Fruit fly (Drosophila melanogaster) whole organism, adult: ENCODE results near the gene Or33c.

ENCODE experiments used
- CG11617 ChIP-seq: fragments of 200-800 bp; sonication (Bioruptor generic); optimal IDR thresholded peaks from 2 replicates; lab custom pipeline; 2017; ENCODE audit warnings: mild to moderate bottlenecking, missing biosample characterization, missing genetic modification reagents, missing genetic modification characterization
- CG12768 ChIP-seq: fragments of 200-800 bp; sonication (Bioruptor generic); optimal IDR thresholded peaks from 2 replicates; lab custom pipeline; 2017; ENCODE audit warnings: missing biosample characterization, missing genetic modification characterization, mild to moderate bottlenecking, moderate library complexity, missing genetic modification reagents
- CG14711 ChIP-seq: fragments of 200-800 bp; sonication (Bioruptor generic); optimal IDR thresholded peaks from 2 replicates; lab custom pipeline; 2018; ENCODE audit warnings: missing biosample characterization, mild to moderate bottlenecking, missing genetic modification characterization, moderate library complexity
- CG1620 ChIP-seq: fragments of 200-800 bp; sonication (Bioruptor generic); optimal IDR thresholded peaks from 2 replicates; lab custom pipeline; 2016; ENCODE audit warnings: missing biosample characterization, missing genetic modification characterization
- CG33017 ChIP-seq: fragments of 200-800 bp; sonication (Bioruptor generic); optimal IDR thresholded peaks from 2 replicates; lab custom pipeline; 2018; ENCODE audit warnings: missing biosample characterization, mild to moderate bottlenecking, missing genetic modification characterization, moderate library complexity
- CG5204 ChIP-seq: fragments of 200-800 bp; sonication (Bioruptor generic); optimal IDR thresholded peaks from 2 replicates; lab custom pipeline; 2016; ENCODE audit warnings: missing biosample characterization, missing genetic modification characterization
- CG7045 ChIP-seq: fragments of 200-800 bp; sonication (Bioruptor generic); optimal IDR thresholded peaks from 2 replicates; lab custom pipeline; 2017; ENCODE audit warnings: missing biosample characterization, mild to moderate bottlenecking, missing genetic modification characterization
- CG7101 ChIP-seq: fragments of 200-800 bp; sonication (Bioruptor generic); optimal IDR thresholded peaks from 2 replicates; lab custom pipeline; 2018; ENCODE audit warnings: missing biosample characterization, mild to moderate bottlenecking, missing genetic modification characterization, moderate library complexity
- Clk ChIP-seq: fragments of 200-800 bp; sonication (Bioruptor generic); optimal IDR thresholded peaks from 2 replicates; lab custom pipeline; 2017; ENCODE audit warnings: missing biosample characterization, missing genetic modification characterization
- Crg-1 ChIP-seq: fragments of 200-800 bp; sonication (Bioruptor generic); optimal IDR thresholded peaks from 2 replicates; lab custom pipeline; 2016; ENCODE audit warnings: missing biosample characterization, missing genetic modification characterization
- Hr96 ChIP-seq: fragments of 200-800 bp; sonication (Bioruptor generic); optimal IDR thresholded peaks from 2 replicates; lab custom pipeline; 2016; ENCODE audit warnings: missing biosample characterization, missing genetic modification characterization
- Mnt ChIP-seq: fragments of 200-800 bp; sonication (Bioruptor generic); optimal IDR thresholded peaks from 2 replicates; lab custom pipeline; 2016; ENCODE audit warnings: missing biosample characterization, mild to moderate bottlenecking, missing genetic modification characterization
- bab1 ChIP-seq: fragments of 200-800 bp; sonication (Bioruptor generic); optimal IDR thresholded peaks from 3 replicates; lab custom pipeline; 2019; ENCODE audit warnings: missing biosample characterization, mild to moderate bottlenecking, missing genetic modification characterization, moderate library complexity
- cic ChIP-seq: fragments of 200-800 bp; sonication (Bioruptor generic); optimal IDR thresholded peaks from 2 replicates; lab custom pipeline; 2017; ENCODE audit warnings: missing biosample characterization, mild to moderate bottlenecking, missing genetic modification characterization, moderate library complexity
- cnc ChIP-seq, 2 experiments: fragments of >200 bp; optimal IDR thresholded peaks; 2 replicates each; lab custom pipeline; 2017
- kay ChIP-seq: fragments of 200-800 bp; sonication (Bioruptor generic); peaks from one replicate; lab custom pipeline; 2016; ENCODE audit warnings: missing biosample characterization, missing genetic modification characterization, borderline replicate concordance
- ovo ChIP-seq: fragments of 200-800 bp; sonication (Bioruptor generic); optimal IDR thresholded peaks from 2 replicates; lab custom pipeline; 2016; ENCODE audit warnings: missing biosample characterization, missing genetic modification characterization
- pad ChIP-seq: fragments of 200-800 bp; sonication (Bioruptor generic); optimal IDR thresholded peaks from 3 replicates; lab custom pipeline; 2017; ENCODE audit warnings: missing biosample characterization, missing genetic modification characterization, mild to moderate bottlenecking, moderate library complexity, missing genetic modification reagents
- tj ChIP-seq: fragments of 200-800 bp; sonication (Bioruptor generic); optimal IDR thresholded peaks from 3 replicates; lab custom pipeline; 2017; ENCODE audit warnings: missing biosample characterization, mild to moderate bottlenecking, missing genetic modification characterization, moderate library complexity
- toe ChIP-seq: fragments of 200-800 bp; sonication (Bioruptor generic); optimal IDR thresholded peaks from 2 replicates; lab custom pipeline; 2016; ENCODE audit warnings: missing biosample characterization, missing genetic modification characterization

The Or33c gene

dm6 chr2L:11937669-11938068 is at the start of gene Or33c:
Gene Or33c (plus strand): TSS chr2L:11937969.
- TF ChIP-seq CG12768 (GFP tag; lab: Kevin White, UChicago) (no peak), Clk (no peak), CG14711 (tag; lab: Kevin White, UChicago) (no peak), ovo (GFP tag; lab: Kevin White, UChicago) (no peak), tj (GFP tag; lab: Kevin White, UChicago) (no peak), cic (GFP tag; lab: Kevin White, UChicago) (no peak), CG7045 (GFP tag; lab: Kevin White, UChicago) (no peak), bab1 (GFP tag; lab: Kevin White, UChicago) (no peak), toe (GFP tag; lab: Kevin White, UChicago) (no peak), Hr96 (GFP tag; lab: Kevin White, UChicago) (no peak)

dm6 chr2L:11893269-11893668 is 44.5 kb upstream of the Or33c start:
- TF ChIP-seq cic (GFP tag; lab: Kevin White, UChicago), result no peak
- no peak for TF ChIP-seq Clk
- TF ChIP-seq tj (GFP tag; lab: Kevin White, UChicago), result no peak
- TF ChIP-seq CG14711 (tag; lab: Kevin White, UChicago), result no peak
- no peak for TF ChIP-seq cnc (optimal IDR thresholded peaks at IDR 0.05; lab: Kevin White, UChicago)
- no peak for TF ChIP-seq CG33017 (tag; lab: Kevin White, UChicago)
- no peak for TF ChIP-seq CG11617
- TF ChIP-seq kay (GFP tag; lab: Kevin White, UChicago), result no peak
- no peak for TF ChIP-seq CG5204 (GFP tag; lab: Kevin White, UChicago)
- no peak for TF ChIP-seq CG7101 (tag; lab: Kevin White, UChicago)
- TF ChIP-seq CG7045 (GFP tag; lab: Kevin White, UChicago), result no peak
- TF ChIP-seq toe (GFP tag; lab: Kevin White, UChicago), result no peak
- TF ChIP-seq Mnt, result no peak
- TF ChIP-seq Crg-1 (GFP tag; lab: Kevin White, UChicago), result no peak
- no peak for TF ChIP-seq ovo (GFP tag; lab: Kevin White, UChicago)
- no peak for TF ChIP-seq bab1 (GFP tag; lab: Kevin White, UChicago)
- TF ChIP-seq CG12768 (GFP tag; lab: Kevin White, UChicago), result no peak

dm6 chr2L:11902483-11902882 is 35.3 kb upstream of the Or33c start:
- TF ChIP-seq CG11617 (no peak), Clk (no peak), ovo (GFP tag; lab: Kevin White, UChicago) (no peak), tj (GFP tag; lab: Kevin White, UChicago) (no peak), Crg-1 (GFP tag; lab: Kevin White, UChicago) (no peak), Mnt (no peak), CG12768 (GFP tag; lab: Kevin White, UChicago) (no peak), bab1 (GFP tag; lab: Kevin White, UChicago) (no peak), CG7101 (tag; lab: Kevin White, UChicago) (no peak), CG14711 (tag; lab: Kevin White, UChicago) (no peak), CG1620 (no peak), toe (GFP tag; lab: Kevin White, UChicago) (no peak), pad (GFP tag; lab: Kevin White, UChicago) (no peak), cnc (optimal IDR thresholded peaks at IDR 0.05; lab: Kevin White, UChicago) (no peak)

dm6 chr2L:11903335-11903734 is 34.4 kb upstream of the Or33c start:
- TF ChIP-seq Crg-1 (GFP tag; lab: Kevin White, UChicago), result no peak
- no peak for TF ChIP-seq CG7101 (tag; lab: Kevin White, UChicago)
- TF ChIP-seq bab1 (GFP tag; lab: Kevin White, UChicago), result no peak
- TF ChIP-seq CG14711 (tag; lab: Kevin White, UChicago), result no peak
- TF ChIP-seq CG1620, result no peak
- TF ChIP-seq toe (GFP tag; lab: Kevin White, UChicago), result no peak

dm6 chr2L:11904181-11904580 is 33.6 kb upstream of the Or33c start:
- TF ChIP-seq tj (GFP tag; lab: Kevin White, UChicago) (no peak), CG1620 (no peak), Crg-1 (GFP tag; lab: Kevin White, UChicago) (no peak), toe (GFP tag; lab: Kevin White, UChicago) (no peak), kay (GFP tag; lab: Kevin White, UChicago) (no peak), bab1 (GFP tag; lab: Kevin White, UChicago) (no peak), CG14711 (tag; lab: Kevin White, UChicago) (no peak), CG7045 (GFP tag; lab: Kevin White, UChicago) (no peak), Mnt (no peak), CG11617 (no peak), CG12768 (GFP tag; lab: Kevin White, UChicago) (no peak), Clk (no peak), cnc (optimal IDR thresholded peaks at IDR 0.05; lab: Kevin White, UChicago) (no peak)

dm6 chr2L:11928464-11928863 is 9.3 kb upstream of the Or33c start, which contains the start of gene Pde1c:
Gene Pde1c (minus strand): TSS chr2L:11928572.
- TF ChIP-seq kay (GFP tag; lab: Kevin White, UChicago) (no peak), CG33017 (tag; lab: Kevin White, UChicago) (no peak), Mnt (peak; percentile 42)

- no peak for TF ChIP-seq pad (GFP tag; lab: Kevin White, UChicago)
Observed at dm6 chr2L:11931603-11932002, 6.2 kb upstream of the Or33c start.
